Fruit fly (Drosophila melanogaster) whole organism, embryonic: ENCODE data around the gene CG4576.
A peak's percentile ranks its signal among the peaks of the same experiment; 100 is the strongest.

Source experiments
- Bteb2 ChIP-seq: fragments of 200-800 bp; sonication (Bioruptor generic); optimal IDR thresholded peaks from 2 replicates; lab custom pipeline; 2016; ENCODE audit warnings: missing biosample characterization, missing genetic modification characterization
- CG10959 ChIP-seq: fragments of 200-800 bp; sonication (Bioruptor generic); IDR thresholded peaks from 2 replicates; pipeline ENCODE4 v1.3.6; 2022; ENCODE audit warnings: missing biosample characterization, missing genetic modification characterization
- CG10979 ChIP-seq: fragments of 200-800 bp; sonication (Bioruptor generic); optimal IDR thresholded peaks from 2 replicates; lab custom pipeline; 2018; ENCODE audit warnings: missing biosample characterization, mild to moderate bottlenecking, missing genetic modification characterization, moderate library complexity
- CG11085 ChIP-seq: fragments of 200-800 bp; sonication (Bioruptor generic); IDR thresholded peaks from 2 replicates; pipeline ENCODE4 v1.3.6; 2022; ENCODE audit warnings: missing biosample characterization, missing genetic modification characterization
- CG11504 ChIP-seq: fragments of 200-800 bp; sonication (Bioruptor generic); optimal IDR thresholded peaks from 3 replicates; lab custom pipeline; 2019; ENCODE audit warnings: missing biosample characterization, mild to moderate bottlenecking, missing genetic modification characterization, moderate library complexity
- CG12155 ChIP-seq: fragments of 200-800 bp; sonication (Bioruptor generic); optimal IDR thresholded peaks from 3 replicates; lab custom pipeline; 2016; ENCODE audit warnings: missing biosample characterization, missing genetic modification characterization
- CG12236 ChIP-seq: fragments of 200-800 bp; sonication (Bioruptor generic); optimal IDR thresholded peaks from 2 replicates; lab custom pipeline; 2016; ENCODE audit warnings: missing biosample characterization, missing genetic modification characterization
- CG13296 ChIP-seq: fragments of 200-800 bp; sonication (Bioruptor generic); optimal IDR thresholded peaks from 3 replicates; lab custom pipeline; 2018; ENCODE audit warnings: missing biosample characterization, mild to moderate bottlenecking, missing genetic modification characterization
- CG15601 ChIP-seq: fragments of 200-800 bp; sonication (Bioruptor generic); optimal IDR thresholded peaks from 3 replicates; lab custom pipeline; 2019; ENCODE audit warnings: missing biosample characterization, mild to moderate bottlenecking, missing genetic modification characterization, moderate library complexity
- CG17829 ChIP-seq: fragments of 200-800 bp; optimal IDR thresholded peaks from 2 replicates; lab custom pipeline; 2019; ENCODE audit warnings: missing biosample characterization, mild to moderate bottlenecking, missing genetic modification characterization, moderate library complexity
- CG17912 ChIP-seq: fragments of 200-800 bp; sonication (Bioruptor generic); optimal IDR thresholded peaks from 2 replicates; lab custom pipeline; 2018; ENCODE audit warnings: missing biosample characterization, mild to moderate bottlenecking, missing genetic modification characterization
- CG2120 ChIP-seq: fragments of 200-800 bp; sonication (Bioruptor generic); optimal IDR thresholded peaks from 3 replicates; lab custom pipeline; 2016; ENCODE audit warnings: missing biosample characterization, missing genetic modification characterization
- CG2712 ChIP-seq: fragments of 200-800 bp; optimal IDR thresholded peaks from 3 replicates; lab custom pipeline; 2019; ENCODE audit warnings: missing biosample characterization, mild to moderate bottlenecking, missing genetic modification characterization, moderate library complexity
- CG3995 ChIP-seq: fragments of 200-800 bp; sonication (Bioruptor generic); optimal IDR thresholded peaks from 3 replicates; lab custom pipeline; 2016; ENCODE audit warnings: missing biosample characterization, missing genetic modification characterization
- CG4328 ChIP-seq: fragments of 200-800 bp; sonication (Bioruptor generic); optimal IDR thresholded peaks from 3 replicates; lab custom pipeline; 2017; ENCODE audit warnings: missing biosample characterization, missing genetic modification reagents, missing genetic modification characterization
- CG6272 ChIP-seq: fragments of 200-800 bp; sonication (Bioruptor generic); IDR thresholded peaks from 2 replicates; pipeline ENCODE4 v1.3.6; 2022; ENCODE audit warnings: missing biosample characterization, missing genetic modification characterization
- CG6791 ChIP-seq: fragments of 200-800 bp; sonication (Bioruptor generic); IDR thresholded peaks from 3 replicates; pipeline ENCODE4 v1.3.6; 2022; ENCODE audit warnings: missing biosample characterization, missing genetic modification characterization; ENCODE audit not compliant: partially characterized antibody
- CG7372 ChIP-seq: fragments of 200-800 bp; sonication (Bioruptor generic); IDR thresholded peaks from 2 replicates; pipeline ENCODE4 v1.3.6; 2022; ENCODE audit warnings: missing biosample characterization, missing genetic modification characterization
- CG8388 ChIP-seq: fragments of 200-800 bp; sonication (Bioruptor generic); optimal IDR thresholded peaks from 2 replicates; lab custom pipeline; 2019; ENCODE audit warnings: missing biosample characterization, mild to moderate bottlenecking, missing genetic modification characterization, moderate library complexity
- CHES-1-like ChIP-seq: fragments of 200-800 bp; sonication (Bioruptor generic); optimal IDR thresholded peaks from 2 replicates; lab custom pipeline; 2016; ENCODE audit warnings: missing biosample characterization, missing genetic modification characterization
- CkIIα-i1 ChIP-seq: fragments of 200-800 bp; sonication (Bioruptor generic); IDR thresholded peaks from 2 replicates; pipeline ENCODE4 v1.3.6; 2022; ENCODE audit warnings: missing biosample characterization, missing genetic modification characterization
- Dad ChIP-seq: fragments of 200-800 bp; sonication (Bioruptor generic); optimal IDR thresholded peaks from 3 replicates; lab custom pipeline; 2016; ENCODE audit warnings: missing biosample characterization, missing genetic modification characterization
- Dek ChIP-seq: fragments of 200-800 bp; sonication (Bioruptor generic); optimal IDR thresholded peaks from 3 replicates; lab custom pipeline; 2019; ENCODE audit warnings: missing biosample characterization, mild to moderate bottlenecking, missing genetic modification characterization, moderate library complexity
- Fer2 ChIP-seq: fragments of 200-800 bp; sonication (Bioruptor generic); optimal IDR thresholded peaks from 2 replicates; lab custom pipeline; 2018; ENCODE audit warnings: missing biosample characterization, mild to moderate bottlenecking, missing genetic modification characterization, moderate library complexity
- Gsc ChIP-seq: fragments of 200-800 bp; sonication (Bioruptor generic); IDR thresholded peaks from 2 replicates; pipeline ENCODE4 v1.3.6; 2022; ENCODE audit warnings: missing biosample characterization, missing genetic modification characterization
- HHEX ChIP-seq: fragments of 200-800 bp; sonication (Bioruptor generic); optimal IDR thresholded peaks from 3 replicates; lab custom pipeline; 2017; ENCODE audit warnings: missing biosample characterization, mild to moderate bottlenecking, missing genetic modification characterization, missing genetic modification reagents
- Hmr ChIP-seq: fragments of 200-800 bp; sonication (Bioruptor generic); optimal IDR thresholded peaks from 3 replicates; lab custom pipeline; 2017; ENCODE audit warnings: mild to moderate bottlenecking, missing biosample characterization, missing genetic modification reagents, missing genetic modification characterization
- MTF-1 ChIP-seq: fragments of 200-800 bp; sonication (Bioruptor generic); optimal IDR thresholded peaks from 2 replicates; lab custom pipeline; 2018; ENCODE audit warnings: missing biosample characterization, mild to moderate bottlenecking, missing genetic modification characterization, borderline replicate concordance
- Meics ChIP-seq: fragments of 200-800 bp; sonication (Bioruptor generic); optimal IDR thresholded peaks from 2 replicates; lab custom pipeline; 2017; ENCODE audit warnings: missing biosample characterization, mild to moderate bottlenecking, missing genetic modification characterization
- Nf-YA ChIP-seq: fragments of 200-800 bp; sonication (Bioruptor generic); IDR thresholded peaks from 2 replicates; pipeline ENCODE4 v1.3.6; 2022; ENCODE audit warnings: missing biosample characterization, missing genetic modification characterization
- Nf-YB ChIP-seq: fragments of 200-800 bp; sonication (Bioruptor generic); optimal IDR thresholded peaks from 3 replicates; lab custom pipeline; 2019; ENCODE audit warnings: missing biosample characterization, mild to moderate bottlenecking, missing genetic modification characterization, moderate library complexity
- Oaz ChIP-seq: fragments of 200-800 bp; sonication (Bioruptor generic); IDR thresholded peaks from 2 replicates; pipeline ENCODE4 v1.3.6; 2022; ENCODE audit warnings: missing biosample characterization, missing genetic modification characterization
- Spps ChIP-seq: fragments of 200-800 bp; sonication (Bioruptor generic); optimal IDR thresholded peaks from 2 replicates; lab custom pipeline; 2018; ENCODE audit warnings: missing biosample characterization, mild to moderate bottlenecking, missing genetic modification characterization
- TFAM ChIP-seq: fragments of 200-800 bp; sonication (Bioruptor generic); optimal IDR thresholded peaks from 2 replicates; lab custom pipeline; 2017; ENCODE audit warnings: missing biosample characterization, missing genetic modification characterization, inconsistent platforms
- amos ChIP-seq: fragments of 200-800 bp; sonication (Bioruptor generic); IDR thresholded peaks from 2 replicates; pipeline ENCODE4 v1.3.6; 2022; ENCODE audit warnings: missing biosample characterization, missing genetic modification characterization; ENCODE audit not compliant: partially characterized antibody
- aop ChIP-seq: fragments of 200-800 bp; sonication (Bioruptor generic); IDR thresholded peaks from 2 replicates; pipeline ENCODE4 v1.3.6; 2022; ENCODE audit warnings: missing biosample characterization, missing genetic modification characterization
- ap ChIP-seq: fragments of 200-800 bp; sonication (Bioruptor generic); IDR thresholded peaks from 2 replicates; pipeline ENCODE4 v1.3.6; 2022; ENCODE audit warnings: missing biosample characterization, missing genetic modification characterization
- br ChIP-seq: fragments of >200 bp; optimal IDR thresholded peaks from 2 replicates; lab custom pipeline; 2017
- dati ChIP-seq: fragments of 200-800 bp; sonication (Bioruptor generic); IDR thresholded peaks from 2 replicates; pipeline ENCODE4 v1.3.6; 2022; ENCODE audit warnings: missing biosample characterization, missing genetic modification characterization
- dmrt99B ChIP-seq: fragments of 200-800 bp; sonication (Bioruptor generic); optimal IDR thresholded peaks from 2 replicates; lab custom pipeline; 2018; ENCODE audit warnings: missing biosample characterization, mild to moderate bottlenecking, missing genetic modification characterization, moderate library complexity
- emc ChIP-seq: fragments of 200-800 bp; sonication (Bioruptor generic); optimal IDR thresholded peaks from 2 replicates; lab custom pipeline; 2016; ENCODE audit warnings: missing biosample characterization, missing genetic modification characterization
- esg ChIP-seq: fragments of 200-800 bp; sonication (Bioruptor generic); conservative IDR thresholded peaks from 2 replicates; pipeline ENCODE4 v1.3.6; 2022; ENCODE audit warnings: missing biosample characterization, missing genetic modification characterization
- hbn ChIP-seq: fragments of 200-800 bp; sonication (Bioruptor generic); IDR thresholded peaks from 2 replicates; pipeline ENCODE4 v1.3.6; 2022; ENCODE audit warnings: missing biosample characterization, missing genetic modification characterization; ENCODE audit not compliant: partially characterized antibody
- maf-S ChIP-seq: fragments of 200-800 bp; sonication (Bioruptor generic); optimal IDR thresholded peaks from 2 replicates; lab custom pipeline; 2016; ENCODE audit warnings: missing biosample characterization, missing genetic modification characterization
- mld ChIP-seq: fragments of 200-800 bp; sonication (Bioruptor generic); IDR thresholded peaks from 3 replicates; pipeline ENCODE4 v1.3.6; 2022; ENCODE audit warnings: missing biosample characterization, missing genetic modification characterization; ENCODE audit not compliant: partially characterized antibody
- pita ChIP-seq: fragments of 200-800 bp; sonication (Bioruptor generic); optimal IDR thresholded peaks from 2 replicates; lab custom pipeline; 2017; ENCODE audit warnings: missing biosample characterization, mild to moderate bottlenecking, missing genetic modification characterization
- pros ChIP-seq: fragments of 200-800 bp; sonication (Bioruptor generic); optimal IDR thresholded peaks from 3 replicates; lab custom pipeline; 2019; ENCODE audit warnings: missing biosample characterization, mild to moderate bottlenecking, missing genetic modification characterization, moderate library complexity
- psq ChIP-seq: fragments of 200-800 bp; sonication (Bioruptor generic); optimal IDR thresholded peaks from 2 replicates; lab custom pipeline; 2017; ENCODE audit warnings: missing biosample characterization, missing genetic modification characterization
- sug ChIP-seq: fragments of 200-800 bp; optimal IDR thresholded peaks from 2 replicates; lab custom pipeline; 2019; ENCODE audit warnings: missing biosample characterization, mild to moderate bottlenecking, missing genetic modification characterization, moderate library complexity
- tin ChIP-seq: fragments of 200-800 bp; sonication (Bioruptor generic); optimal IDR thresholded peaks from 3 replicates; lab custom pipeline; 2016; ENCODE audit warnings: missing biosample characterization, missing genetic modification characterization
- wek ChIP-seq: fragments of 200-800 bp; sonication (Bioruptor generic); optimal IDR thresholded peaks from 3 replicates; lab custom pipeline; 2018; ENCODE audit warnings: missing biosample characterization, mild to moderate bottlenecking, missing genetic modification characterization, moderate library complexity
- zen2 ChIP-seq: fragments of 200-800 bp; sonication (Bioruptor generic); IDR thresholded peaks from 3 replicates; pipeline ENCODE4 v1.3.6; 2022; ENCODE audit warnings: missing biosample characterization, missing genetic modification characterization; ENCODE audit not compliant: partially characterized antibody

CG4576 gene

DNA sequence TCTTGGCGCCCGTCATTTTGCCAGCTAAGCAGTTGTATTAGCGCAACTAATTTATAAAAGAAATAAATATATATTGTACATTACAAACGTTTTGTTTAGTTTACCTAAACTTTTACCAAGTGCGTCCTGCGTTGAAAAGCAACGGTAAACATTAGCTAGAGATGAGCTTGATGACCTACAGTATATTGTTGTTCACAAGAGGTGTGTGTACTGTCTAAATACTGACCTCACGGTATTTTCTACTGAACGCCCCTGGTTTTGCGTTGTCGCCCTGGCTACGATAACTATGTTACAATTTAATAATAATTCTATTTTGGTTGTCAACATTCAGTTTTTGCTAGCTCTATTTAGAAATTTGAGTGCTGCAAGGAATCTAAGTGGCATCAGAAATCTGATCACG is 33.1 kb upstream of the CG4576 start, which contains the start of gene Acyp2 (continued):
- TF ChIP-seq CkIIα-i1 (GFP tag; lab: Robert Waterston, UW) (no peak), CG8388 (GFP tag; lab: Kevin White, UChicago) (no peak), CG12155 (GFP tag; lab: Kevin White, UChicago) (peak; percentile 50), Dad (no peak), CG17912 (no peak), HHEX (no peak), pita (GFP tag; lab: Kevin White, UChicago) (peak; percentile 56), tin (GFP tag; lab: Kevin White, UChicago) (peak; percentile 36), aop (GFP tag; lab: Robert Waterston, UW) (no peak), br (lab: Kevin White, UChicago) (no peak), zen2 (GFP tag; lab: Robert Waterston, UW) (no peak), MTF-1 (GFP tag; lab: Kevin White, UChicago) (no peak), emc (GFP tag; lab: Kevin White, UChicago) (no peak), Hmr (GFP tag; lab: Kevin White, UChicago) (peak; percentile 63), CG6272 (GFP tag; lab: Robert Waterston, UW) (no peak), CG13296 (GFP tag; lab: Kevin White, UChicago) (no peak), Nf-YB (no peak), CG6791 (GFP tag; lab: Robert Waterston, UW) (peak; percentile 53; the same call in 2 of the 3 replicates), CG4328 (GFP tag; lab: Kevin White, UChicago) (no peak), CG2120 (GFP tag; lab: Kevin White, UChicago) (peak; percentile 62), CG7372 (no peak), psq (GFP tag; lab: Kevin White, UChicago) (no peak), Spps (no peak), Fer2 (tag; lab: Kevin White, UChicago) (no peak), CG10959 (GFP tag; lab: Robert Waterston, UW) (no peak), Dek (tag; lab: Kevin White, UChicago) (no peak), Bteb2 (GFP tag; lab: Kevin White, UChicago) (peak; percentile 21), hbn (peak; percentile 48; the same call in 1 of the 2 replicates), CG15601 (peak; percentile 31), amos (GFP tag; lab: Robert Waterston, UW) (peak; percentile 62), sug (peak; percentile 29), TFAM (GFP tag; lab: Kevin White, UChicago) (no peak), CG12236 (GFP tag; lab: Kevin White, UChicago) (no peak), pros (GFP tag; lab: Kevin White, UChicago) (no peak), mld (no peak), dmrt99B (tag; lab: Kevin White, UChicago) (no peak), CG2712 (tag; lab: Kevin White, UChicago) (peak; percentile 60), Oaz (GFP tag; lab: Robert Waterston, UW) (no peak), Gsc (GFP tag; lab: Robert Waterston, UW) (no peak), CG3995 (no peak), maf-S (GFP tag; lab: Kevin White, UChicago) (no peak), CG11085 (GFP tag; lab: Robert Waterston, UW) (no peak), CG10979 (tag; lab: Kevin White, UChicago) (no peak), CHES-1-like (peak; percentile 0), dati (GFP tag; lab: Robert Waterston, UW) (no peak), wek (GFP tag; lab: Kevin White, UChicago) (no peak), CG11504 (tag; lab: Kevin White, UChicago) (peak; percentile 44), CG17829 (tag; lab: Kevin White, UChicago) (peak; percentile 45), Meics (GFP tag; lab: Kevin White, UChicago) (no peak), Nf-YA (no peak), ap (no peak), esg (GFP tag; lab: Robert Waterston, UW) (no peak)
